Worm (Caenorhabditis elegans) whole organism, late embryonic: ENCODE data around the gene dod-24.

Experiments
- C08G9.2 ChIP-seq: sonication (generic microtip); optimal IDR thresholded peaks from 2 replicates; lab custom pipeline; 2016; ENCODE audit warnings: mild to moderate bottlenecking, missing genetic modification characterization, moderate library complexity, missing compliant biosample characterization
- F13H6.1 ChIP-seq: sonication (generic microtip); optimal IDR thresholded peaks from 2 replicates; lab custom pipeline; 2016; ENCODE audit warnings: missing genetic modification characterization, missing compliant biosample characterization
- K02D7.2 ChIP-seq: sonication (generic microtip); optimal IDR thresholded peaks from 2 replicates; lab custom pipeline; 2017; ENCODE audit warnings: mild to moderate bottlenecking, missing genetic modification characterization, missing compliant biosample characterization
- T23F11.4 ChIP-seq: fragments of 200-800 bp; sonication (Bioruptor generic); optimal IDR thresholded peaks from 2 replicates; lab custom pipeline; 2018; ENCODE audit warnings: mild to moderate bottlenecking, missing genetic modification characterization, missing compliant biosample characterization
- ama-1 ChIP-seq: fragments of 150-350 bp; optimal IDR thresholded peaks from 2 replicates; lab custom pipeline; 2014
- ceh-18 ChIP-seq: sonication (generic microtip); optimal IDR thresholded peaks from 2 replicates; lab custom pipeline; 2016; ENCODE audit warnings: missing genetic modification characterization, missing compliant biosample characterization
- ceh-22 ChIP-seq: sonication (generic microtip); optimal IDR thresholded peaks from 2 replicates; lab custom pipeline; 2017; ENCODE audit warnings: missing biosample characterization, missing genetic modification characterization
- ceh-31 ChIP-seq: sonication (generic microtip); optimal IDR thresholded peaks from 2 replicates; lab custom pipeline; 2016; ENCODE audit warnings: missing genetic modification characterization, missing compliant biosample characterization
- ceh-45 ChIP-seq: fragments of 200-800 bp; sonication (Bioruptor generic); IDR thresholded peaks from 2 replicates; pipeline ENCODE4 v1.3.6; 2022; ENCODE audit warnings: missing genetic modification reagents, missing genetic modification characterization, missing compliant biosample characterization
- ceh-48 ChIP-seq: sonication (generic microtip); optimal IDR thresholded peaks from 2 replicates; lab custom pipeline; 2016; ENCODE audit warnings: missing genetic modification characterization, inconsistent platforms, missing compliant biosample characterization
- ceh-9 ChIP-seq: sonication (generic microtip); optimal IDR thresholded peaks from 2 replicates; lab custom pipeline; 2016; ENCODE audit warnings: mild to moderate bottlenecking, missing genetic modification characterization, inconsistent platforms, missing compliant biosample characterization
- che-1 ChIP-seq: sonication (generic microtip); optimal IDR thresholded peaks from 2 replicates; lab custom pipeline; 2016; ENCODE audit warnings: mild to moderate bottlenecking, missing genetic modification characterization, missing compliant biosample characterization
- dmd-4 ChIP-seq: sonication (generic microtip); optimal IDR thresholded peaks from 2 replicates; lab custom pipeline; 2016; ENCODE audit warnings: borderline replicate concordance, missing genetic modification characterization, missing compliant biosample characterization
- dve-1 ChIP-seq: sonication (generic microtip); optimal IDR thresholded peaks from 2 replicates; lab custom pipeline; 2017; ENCODE audit warnings: antibody characterized with exemption, mild to moderate bottlenecking, missing genetic modification characterization, missing compliant biosample characterization
- elt-4 ChIP-seq: sonication (generic microtip); optimal IDR thresholded peaks from 2 replicates; lab custom pipeline; 2016; ENCODE audit warnings: missing genetic modification characterization, missing compliant biosample characterization
- fkh-6 ChIP-seq: sonication (generic microtip); optimal IDR thresholded peaks from 2 replicates; lab custom pipeline; 2016; ENCODE audit warnings: missing genetic modification characterization, missing compliant biosample characterization
- gmeb-2 ChIP-seq: sonication (generic microtip); optimal IDR thresholded peaks from 2 replicates; lab custom pipeline; 2016; ENCODE audit warnings: missing genetic modification characterization, inconsistent platforms, missing compliant biosample characterization
- hlh-13 ChIP-seq: fragments of 200-800 bp; sonication (Bioruptor generic); optimal IDR thresholded peaks from 2 replicates; lab custom pipeline; 2018; ENCODE audit warnings: mild to moderate bottlenecking, missing genetic modification characterization, missing compliant biosample characterization
- hlh-15 ChIP-seq: sonication (generic microtip); optimal IDR thresholded peaks from 2 replicates; lab custom pipeline; 2016; ENCODE audit warnings: missing genetic modification characterization, missing compliant biosample characterization
- hlh-30 ChIP-seq: sonication (generic microtip); optimal IDR thresholded peaks from 2 replicates; lab custom pipeline; 2017; ENCODE audit warnings: antibody characterized with exemption, missing genetic modification characterization, missing compliant biosample characterization; ENCODE audit not compliant: insufficient read depth
- hlh-6 ChIP-seq: sonication (generic microtip); optimal IDR thresholded peaks from 2 replicates; lab custom pipeline; 2016; ENCODE audit warnings: missing genotype, missing genetic modification characterization, missing compliant biosample characterization
- hlh-8 ChIP-seq: sonication (generic microtip); optimal IDR thresholded peaks from 2 replicates; lab custom pipeline; 2016; ENCODE audit warnings: missing genotype, missing genetic modification characterization, missing compliant biosample characterization
- lim-6 ChIP-seq: sonication (generic microtip); optimal IDR thresholded peaks from 2 replicates; lab custom pipeline; 2016; ENCODE audit warnings: missing genetic modification characterization, missing compliant biosample characterization
- madf-2 ChIP-seq: sonication (generic microtip); optimal IDR thresholded peaks from 2 replicates; lab custom pipeline; 2017; ENCODE audit warnings: missing genetic modification characterization, missing compliant biosample characterization
- mec-3 ChIP-seq: sonication (generic microtip); optimal IDR thresholded peaks from 2 replicates; lab custom pipeline; 2016; ENCODE audit warnings: borderline replicate concordance, missing genetic modification characterization, missing compliant biosample characterization
- nfya-1 ChIP-seq: sonication (generic microtip); optimal IDR thresholded peaks from 2 replicates; lab custom pipeline; 2017; ENCODE audit warnings: missing genetic modification characterization, mild to moderate bottlenecking, missing compliant biosample characterization, antibody characterized with exemption, moderate library complexity
- nhr-11 ChIP-seq: fragments of 150-350 bp; optimal IDR thresholded peaks from 2 replicates; lab custom pipeline; 2014; ENCODE audit warnings: missing biosample characterization, missing genetic modification characterization
- nhr-232 ChIP-seq: sonication (generic microtip); optimal IDR thresholded peaks from 2 replicates; lab custom pipeline; 2016; ENCODE audit warnings: missing genetic modification characterization, missing compliant biosample characterization
- pag-3 ChIP-seq: sonication (generic microtip); optimal IDR thresholded peaks from 2 replicates; lab custom pipeline; 2016; ENCODE audit warnings: missing compliant biosample characterization, missing genetic modification characterization, borderline replicate concordance
- pha-2 ChIP-seq: sonication (generic microtip); optimal IDR thresholded peaks from 2 replicates; lab custom pipeline; 2017; ENCODE audit warnings: mild to moderate bottlenecking, missing genetic modification characterization, missing compliant biosample characterization
- pha-4 ChIP-seq: fragments of 150-350 bp; optimal IDR thresholded peaks from 2 replicates; lab custom pipeline; 2018; ENCODE audit warnings: missing biosample characterization, missing genetic modification reagents, missing genetic modification characterization
- pqm-1 ChIP-seq: sonication (generic microtip); optimal IDR thresholded peaks from 2 replicates; lab custom pipeline; 2016; ENCODE audit warnings: missing genetic modification characterization, missing compliant biosample characterization
- rnt-1 ChIP-seq: sonication (generic microtip); optimal IDR thresholded peaks from 2 replicates; lab custom pipeline; 2016; ENCODE audit warnings: missing genetic modification characterization, missing compliant biosample characterization
- syd-9 ChIP-seq: sonication (generic microtip); optimal IDR thresholded peaks from 2 replicates; lab custom pipeline; 2016; ENCODE audit warnings: mild to moderate bottlenecking, missing genetic modification characterization, moderate library complexity, missing compliant biosample characterization
- tbx-7 ChIP-seq: sonication (generic microtip); optimal IDR thresholded peaks from 2 replicates; lab custom pipeline; 2016; ENCODE audit warnings: missing genotype, missing genetic modification characterization, missing compliant biosample characterization
- ttx-3 ChIP-seq: sonication (generic microtip); optimal IDR thresholded peaks from 2 replicates; lab custom pipeline; 2016; ENCODE audit warnings: missing genetic modification reagents, missing genetic modification characterization, missing compliant biosample characterization
- unc-42 ChIP-seq: sonication (generic microtip); optimal IDR thresholded peaks from 2 replicates; lab custom pipeline; 2016; ENCODE audit warnings: missing genotype, missing genetic modification characterization, missing compliant biosample characterization
- unc-55 ChIP-seq: sonication (generic microtip); optimal IDR thresholded peaks from 2 replicates; lab custom pipeline; 2017; ENCODE audit warnings: missing biosample characterization, missing genetic modification reagents, missing genetic modification characterization
- ztf-16 ChIP-seq: sonication (generic microtip); optimal IDR thresholded peaks from 2 replicates; lab custom pipeline; 2017; ENCODE audit warnings: missing genetic modification characterization, missing compliant biosample characterization

The dod-24 gene

ce11 chrIV:12924332-12924731 is 16.8 kb downstream of the dod-24 start, which contains the start of gene srlf-4:
TSS of gene srlf-4 (minus strand) at chrIV:12924432.
- no peak for TF ChIP-seq pqm-1 (tag; lab: Kevin White, UChicago)
- no peak for TF ChIP-seq ceh-22
- no peak for TF ChIP-seq unc-42
- TF ChIP-seq K02D7.2 (tag; lab: Kevin White, UChicago) = no peak
- no peak for TF ChIP-seq pha-4 (tag; lab: Kevin White, UChicago)
- TF ChIP-seq rnt-1 (tag; lab: Kevin White, UChicago) = no peak
- TF ChIP-seq nhr-11 (tag; lab: Kevin White, UChicago) = no peak

ce11 chrIV:12921027-12921426 is 20.1 kb downstream of the dod-24 start, which contains the start of gene C32H11.4:
TSS of gene C32H11.4 (plus strand) at chrIV:12921264.
- TF ChIP-seq F13H6.1 (tag; lab: Kevin White, UChicago) = no peak
- TF ChIP-seq lim-6 = no peak
- no peak for TF ChIP-seq ama-1 (lab: Kevin White, UChicago)
- no peak for TF ChIP-seq hlh-30 (tag; lab: Kevin White, UChicago)
- no peak for TF ChIP-seq hlh-15 (tag; lab: Kevin White, UChicago)
- no peak for TF ChIP-seq tbx-7 (tag; lab: Kevin White, UChicago)
- no peak for TF ChIP-seq pha-4 (tag; lab: Kevin White, UChicago)
- TF ChIP-seq unc-42 = no peak
- no peak for TF ChIP-seq ttx-3 (tag; lab: Kevin White, UChicago)
- TF ChIP-seq elt-4 (tag; lab: Kevin White, UChicago) = no peak
- TF ChIP-seq hlh-8 (tag; lab: Kevin White, UChicago) = no peak
- no peak for TF ChIP-seq nhr-11 (tag; lab: Kevin White, UChicago)
- no peak for TF ChIP-seq fkh-6 (tag; lab: Kevin White, UChicago)

- TF ChIP-seq unc-42 = no peak
- TF ChIP-seq ceh-18 = no peak
- TF ChIP-seq rnt-1 (tag; lab: Kevin White, UChicago) = no peak
- TF ChIP-seq C08G9.2 = no peak
- no peak for TF ChIP-seq F13H6.1 (tag; lab: Kevin White, UChicago)
- no peak for TF ChIP-seq lim-6
- no peak for TF ChIP-seq unc-55 (GFP tag; lab: Kevin White, UChicago)
- no peak for TF ChIP-seq ama-1 (lab: Kevin White, UChicago)
- TF ChIP-seq hlh-8 (tag; lab: Kevin White, UChicago) = no peak
- TF ChIP-seq ceh-9 = no peak
- no peak for TF ChIP-seq hlh-6 (tag; lab: Kevin White, UChicago)
- TF ChIP-seq che-1 = no peak
- no peak for TF ChIP-seq nhr-232 (tag; lab: Kevin White, UChicago)
- no peak for TF ChIP-seq dmd-4 (tag; lab: Kevin White, UChicago)
- no peak for TF ChIP-seq pqm-1 (tag; lab: Kevin White, UChicago)
- no peak for TF ChIP-seq pha-2 (tag; lab: Kevin White, UChicago)
- no peak for TF ChIP-seq mec-3 (tag; lab: Kevin White, UChicago)
Observed at ce11 chrIV:12920553-12920952, 20.6 kb downstream of the dod-24 start.

ce11 chrIV:12918256-12918655 is 22.9 kb downstream of the dod-24 start, which contains the start of gene C32H11.3:
TSS of gene C32H11.3 (plus strand) at chrIV:12918556.
- TF ChIP-seq nfya-1 (tag; lab: Kevin White, UChicago) (no peak), gmeb-2 (tag; lab: Kevin White, UChicago) (no peak), pha-4 (tag; lab: Kevin White, UChicago) (no peak), F13H6.1 (tag; lab: Kevin White, UChicago) (no peak), hlh-13 (GFP tag; lab: Kevin White, UChicago) (no peak), ztf-16 (tag; lab: Kevin White, UChicago) (no peak), ceh-31 (tag; lab: Kevin White, UChicago) (no peak), pag-3 (tag; lab: Kevin White, UChicago) (no peak)

ce11 chrIV:12915479-12915878 is 25.7 kb downstream of the dod-24 start, which contains the start of gene srz-15:
TSS of gene srz-15 (plus strand) at chrIV:12915779.
- TF ChIP-seq gmeb-2 (tag; lab: Kevin White, UChicago) (no peak), T23F11.4 (GFP tag; lab: Kevin White, UChicago) (no peak), dve-1 (no peak), madf-2 (tag; lab: Kevin White, UChicago) (no peak), che-1 (no peak), ceh-45 (GFP tag; lab: Robert Waterston, UW) (no peak), syd-9 (tag; lab: Kevin White, UChicago) (no peak), ceh-48 (no peak)
- TF ChIP-seq, all 69 proteins: peak for 0
